Worm (Caenorhabditis elegans): Measurements from ENCODE around the gene F35H10.2.

The F35H10.2 gene

ce11 chrIV:8357299-8357698 is 28.3 kb downstream of the F35H10.2 start:
- no peak for TF ChIP-seq unc-62 (GFP tag; optimal IDR thresholded peaks at IDR 0.05)

ce11 chrIV:8358492-8358891 is 29.5 kb downstream of the F35H10.2 start, which contains the start of gene D2096.13:
D2096.13 (minus strand) TSS chrIV:8358592.
- TF ChIP-seq unc-62 (GFP tag; optimal IDR thresholded peaks at IDR 0.05): no peak

- no peak for TF ChIP-seq unc-62 (GFP tag; optimal IDR thresholded peaks at IDR 0.05)
These were observed 30.8 kb downstream of the F35H10.2 start, which contains the start of gene D2096.5 for ce11 chrIV:8359716-8360407. D2096.5 (minus strand) TSS chrIV:8359766.

- no peak for TF ChIP-seq unc-62 (GFP tag; optimal IDR thresholded peaks at IDR 0.05)
These were observed 31.8 kb downstream of the F35H10.2 start, which contains the start of gene sqv-1 for ce11 chrIV:8360817-8361216. sqv-1 (plus strand) TSS chrIV:8361117.

DNA sequence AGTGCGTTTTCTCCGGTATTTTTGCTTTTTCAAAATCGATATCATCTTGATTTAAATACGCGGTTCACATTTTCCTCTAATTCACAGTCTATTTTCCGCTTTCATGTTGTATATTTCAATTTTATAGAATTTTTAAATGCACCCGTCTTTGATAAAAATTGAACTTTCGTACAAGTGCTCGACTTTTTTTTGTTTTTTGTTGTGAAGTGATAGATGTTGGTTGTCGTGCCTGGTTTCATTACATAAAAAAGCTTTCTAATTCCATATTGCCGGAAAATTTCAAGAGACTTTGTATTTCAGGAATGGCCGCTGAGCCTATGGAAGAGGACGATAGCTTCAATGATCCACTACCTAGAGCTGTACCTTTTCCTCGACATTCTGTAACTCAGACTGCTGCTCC is 34.1 kb downstream of the F35H10.2 start, which contains the start of gene D2096.12:
Gene D2096.12 (plus strand): TSS at position 301 of the 400 bp plus-strand sequence.
- TF ChIP-seq unc-62 (GFP tag; optimal IDR thresholded peaks at IDR 0.05): no peak

- TF ChIP-seq unc-62 (GFP tag; optimal IDR thresholded peaks at IDR 0.05): no peak
These were observed 37.3 kb downstream of the F35H10.2 start, which contains the start of gene aagr-1 for ce11 chrIV:8366295-8366694. aagr-1 (plus strand) TSS chrIV:8366521.

- TF ChIP-seq unc-62 (GFP tag; optimal IDR thresholded peaks at IDR 0.05): no peak
These were observed 38.9 kb downstream of the F35H10.2 start for ce11 chrIV:8367887-8368286.

DNA sequence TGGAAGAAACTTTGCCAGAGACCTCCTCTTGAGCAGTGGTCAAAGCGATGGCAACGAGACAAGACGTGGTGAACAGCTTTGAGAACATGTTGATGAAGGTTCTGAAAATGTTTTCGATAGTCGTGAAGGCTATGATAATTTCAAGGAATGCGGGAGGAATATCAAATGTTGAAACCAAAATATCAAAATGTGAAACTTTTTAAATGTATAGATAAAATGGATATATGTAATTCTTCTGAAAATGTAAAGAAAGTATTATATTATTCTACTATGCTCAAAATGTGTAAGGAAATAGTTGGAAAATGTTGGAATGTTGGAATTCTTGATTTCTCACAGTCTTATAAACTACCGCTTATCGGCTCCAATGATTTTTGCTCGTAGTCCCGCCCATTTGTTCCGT is 40.1 kb downstream of the F35H10.2 start, which contains the start of gene D2096.6:
Gene D2096.6 (minus strand): TSS at position 101 of the 400 bp plus-strand sequence.
- TF ChIP-seq unc-62 (GFP tag; optimal IDR thresholded peaks at IDR 0.05): no peak

DNA sequence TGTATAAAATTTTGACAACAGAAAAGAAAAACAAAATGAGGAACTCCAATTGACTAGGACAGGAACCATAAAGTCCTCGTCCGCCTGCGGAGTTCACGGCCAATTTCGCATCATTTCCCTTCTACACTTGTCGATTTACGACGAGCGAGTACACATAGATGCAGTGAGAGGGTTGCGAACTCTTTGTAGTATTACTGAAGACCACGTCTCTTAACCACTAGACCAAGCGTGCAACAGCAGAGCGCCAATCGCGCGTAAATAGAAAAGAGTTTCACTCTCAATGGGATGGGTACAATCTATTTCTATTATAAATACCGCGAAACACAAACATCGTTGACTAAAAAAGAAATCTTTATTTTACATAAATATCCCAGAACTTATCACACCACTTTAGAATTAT is 46.4 kb downstream of the F35H10.2 start:
- no peak for TF ChIP-seq unc-62 (GFP tag; optimal IDR thresholded peaks at IDR 0.05)

DNA sequence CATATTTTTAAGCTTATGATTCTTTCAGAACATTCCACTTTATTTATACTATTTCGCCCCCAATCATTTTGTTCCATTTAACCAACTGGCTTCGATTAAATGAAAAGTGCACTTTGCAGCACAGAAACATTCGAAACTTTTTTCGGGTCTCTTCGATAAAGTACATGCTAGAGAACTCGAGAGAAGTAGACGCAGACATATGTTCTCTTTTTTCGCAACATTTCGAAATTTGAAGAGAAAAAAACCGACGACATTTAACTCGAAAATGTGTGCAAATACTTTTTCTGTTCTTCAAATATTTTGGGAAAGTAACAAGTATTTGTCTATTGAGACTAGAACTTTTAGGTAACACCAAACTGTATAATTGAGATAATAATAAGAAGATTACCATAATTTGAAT is 47.9 kb downstream of the F35H10.2 start:
- no peak for TF ChIP-seq unc-62 (GFP tag; optimal IDR thresholded peaks at IDR 0.05)

- TF ChIP-seq unc-62 (GFP tag; optimal IDR thresholded peaks at IDR 0.05): no peak
These were observed 48.5 kb downstream of the F35H10.2 start, which contains the start of gene D2096.7 for ce11 chrIV:8377501-8377900. D2096.7 (minus strand) TSS chrIV:8377630.

- no peak for TF ChIP-seq unc-62 (GFP tag; optimal IDR thresholded peaks at IDR 0.05)
These were observed 49.3 kb downstream of the F35H10.2 start for ce11 chrIV:8378280-8378679.

DNA sequence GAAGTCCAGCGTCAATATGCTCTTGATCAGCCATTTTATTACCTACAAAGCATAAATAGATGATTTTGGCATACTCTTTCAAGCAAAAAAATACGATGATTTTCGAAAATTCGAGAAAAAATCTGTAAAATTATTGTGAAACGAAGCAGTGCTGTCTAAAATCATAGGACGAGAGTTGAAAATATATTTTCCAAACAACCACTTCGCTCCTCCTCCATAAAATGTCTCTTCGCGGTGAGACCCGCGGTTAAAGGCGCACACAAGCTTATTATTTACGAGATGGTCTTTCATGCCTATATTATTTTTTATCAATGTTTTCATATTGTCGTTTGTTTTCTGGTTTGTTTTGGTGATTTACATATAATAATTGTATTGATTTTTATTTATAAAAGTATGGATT is 50.3 kb downstream of the F35H10.2 start, which contains the start of gene nap-1:
Gene nap-1 (minus strand): TSS at position 42 of the 400 bp plus-strand sequence.
- no peak for TF ChIP-seq unc-62 (GFP tag; optimal IDR thresholded peaks at IDR 0.05)
